Worm (Caenorhabditis elegans): ENCODE data around the gene snx-6.
"Not testable (repeated sequence)": the region's sequence is repeated elsewhere in the genome, so short reads cannot be mapped to it uniquely, and the experiment has no call there.

snx-6 gene

DNA sequence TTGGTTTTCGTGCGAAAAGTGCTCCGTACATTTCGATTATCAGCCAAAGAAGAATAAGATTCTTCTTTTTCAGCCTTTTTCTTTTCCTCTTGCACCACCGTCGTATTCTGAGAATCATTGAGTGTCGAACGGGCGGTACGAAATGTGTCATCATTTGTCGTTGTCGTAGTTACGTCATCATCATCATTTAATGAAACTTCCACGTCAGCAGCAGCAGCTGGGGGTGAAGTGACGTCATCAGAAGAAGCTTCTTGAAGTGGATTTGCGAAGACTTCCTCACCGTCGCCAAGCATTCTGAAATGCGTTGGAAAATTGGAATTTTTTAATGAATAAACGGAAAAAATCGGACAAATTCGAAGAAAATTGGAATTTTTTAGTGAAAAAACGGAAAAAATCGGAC lies at the start of gene snx-6:
snx-6 (minus strand) TSS at position 294 of the 400 bp plus-strand sequence.
- TF ChIP-seq unc-62 (GFP tag; optimal IDR thresholded peaks at IDR 0.05): no peak

DNA sequence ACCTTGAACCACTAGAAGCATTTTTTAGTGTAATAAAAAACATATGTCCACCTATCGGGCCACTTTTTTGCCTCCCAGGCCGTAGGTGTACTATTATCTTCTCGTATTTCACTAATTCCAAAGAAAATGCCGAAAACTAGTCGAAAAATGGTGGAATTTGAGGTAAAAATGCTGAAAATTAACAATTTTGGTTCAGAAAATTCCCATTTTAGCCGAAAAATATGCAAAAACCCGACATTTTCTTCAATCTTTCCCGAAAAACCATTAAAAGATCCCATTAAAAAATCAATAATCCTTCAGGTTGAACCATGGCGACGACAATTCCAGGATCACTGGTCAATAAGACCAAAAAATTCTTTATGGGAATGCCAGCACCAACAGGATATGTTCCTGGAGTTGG lies 42.3 kb upstream of the snx-6 start, which contains the start of gene prp-6:
prp-6 (plus strand) TSS at position 301 of the 400 bp plus-strand sequence.
- TF ChIP-seq unc-62 (GFP tag; optimal IDR thresholded peaks at IDR 0.05): no peak

- no peak for TF ChIP-seq unc-62 (GFP tag; optimal IDR thresholded peaks at IDR 0.05)
Observed at ce11 chrV:18021464-18021863, 41.6 kb upstream of the snx-6 start.

- TF ChIP-seq unc-62 (GFP tag; optimal IDR thresholded peaks at IDR 0.05): no peak
Observed at ce11 chrV:18017226-18017625, 37.3 kb upstream of the snx-6 start, which contains the start of gene srh-134. Gene srh-134, minus strand, starts transcription at chrV:18017326.

DNA sequence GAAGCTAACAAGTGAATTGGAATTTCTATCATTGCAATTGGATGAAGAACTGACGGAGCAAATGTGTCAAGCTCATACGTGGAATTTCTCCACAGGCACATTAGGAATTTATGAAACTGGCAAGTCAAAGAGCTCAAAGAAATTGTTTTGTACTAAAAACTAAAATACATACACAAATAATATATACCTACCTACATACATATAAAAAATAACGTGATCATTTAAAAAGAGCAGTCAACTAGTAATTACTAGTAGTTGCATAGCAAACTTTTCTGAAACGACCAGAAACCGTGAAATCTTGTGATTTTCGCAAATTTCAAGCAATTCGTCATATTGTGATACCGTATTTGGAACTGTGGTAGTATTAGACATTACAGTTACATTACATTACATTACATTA lies 34.2 kb upstream of the snx-6 start, which contains the start of gene srh-133:
srh-133 (minus strand) TSS at position 101 of the 400 bp plus-strand sequence.
- TF ChIP-seq unc-62 (GFP tag; optimal IDR thresholded peaks at IDR 0.05): no peak

DNA sequence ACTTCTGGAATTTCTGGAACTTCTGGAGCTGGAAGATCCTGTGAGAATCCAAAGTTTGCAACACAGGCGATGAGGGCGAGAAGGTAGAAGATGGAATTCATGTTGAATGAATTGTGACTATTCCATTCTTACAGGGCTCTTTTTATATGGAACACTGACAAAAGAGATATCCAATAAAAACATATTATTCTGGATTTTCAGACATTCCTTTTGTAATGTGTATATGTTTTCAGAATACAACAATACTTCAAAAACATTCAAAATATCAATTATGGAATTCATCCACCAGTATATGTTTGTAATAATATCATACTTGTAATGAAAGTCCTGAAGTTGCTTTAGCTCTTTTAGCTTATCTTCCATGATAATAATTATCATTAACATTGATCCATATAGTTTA lies 30.9 kb upstream of the snx-6 start, which contains the start of gene Y59A8B.26:
Y59A8B.26 (minus strand) TSS at position 101 of the 400 bp plus-strand sequence.
- TF ChIP-seq unc-62 (GFP tag; optimal IDR thresholded peaks at IDR 0.05): not testable (repeated sequence)

DNA sequence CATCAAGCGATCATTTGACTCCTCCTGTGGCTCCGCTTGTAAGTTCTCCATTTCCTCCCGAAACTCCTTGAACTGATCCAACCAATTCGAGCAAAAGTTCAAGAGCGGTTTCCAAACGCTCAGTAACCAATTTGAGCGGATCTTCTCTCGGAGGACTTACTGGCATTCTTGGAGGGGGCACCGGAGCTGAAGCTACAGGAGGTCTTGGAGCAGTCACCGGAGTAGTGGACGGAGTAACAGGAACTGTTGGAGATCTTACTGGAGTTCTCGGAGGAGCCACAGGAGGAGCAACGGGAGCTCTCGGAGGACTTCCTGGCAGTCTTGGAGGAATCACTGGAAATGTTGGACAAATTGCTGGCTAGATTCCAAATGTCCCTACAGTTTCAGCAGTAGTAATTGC lies 28.8 kb upstream of the snx-6 start:
- no peak for TF ChIP-seq unc-62 (GFP tag; optimal IDR thresholded peaks at IDR 0.05)

DNA sequence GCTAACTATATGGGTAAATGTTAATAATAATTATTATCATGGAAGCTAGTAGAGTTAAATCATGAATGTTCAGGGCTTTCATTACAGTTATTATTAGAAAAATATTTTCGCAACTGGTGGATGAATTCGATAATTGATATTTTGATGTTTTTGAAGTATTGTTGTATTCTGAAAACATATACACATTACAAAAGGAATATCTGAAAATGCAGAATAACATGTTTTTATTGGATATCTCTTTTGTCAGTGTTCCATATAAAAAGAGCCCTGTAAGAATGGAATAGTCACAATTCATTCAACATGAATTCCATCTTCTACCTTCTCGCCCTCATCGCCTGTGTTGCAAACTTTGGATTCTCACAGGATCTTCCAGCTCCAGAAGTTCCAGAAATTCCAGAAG lies 27.0 kb upstream of the snx-6 start, which contains the start of gene Y59A8B.19:
Y59A8B.19 (plus strand) TSS at position 301 of the 400 bp plus-strand sequence.
- TF ChIP-seq unc-62 (GFP tag; optimal IDR thresholded peaks at IDR 0.05): not testable (repeated sequence)

DNA sequence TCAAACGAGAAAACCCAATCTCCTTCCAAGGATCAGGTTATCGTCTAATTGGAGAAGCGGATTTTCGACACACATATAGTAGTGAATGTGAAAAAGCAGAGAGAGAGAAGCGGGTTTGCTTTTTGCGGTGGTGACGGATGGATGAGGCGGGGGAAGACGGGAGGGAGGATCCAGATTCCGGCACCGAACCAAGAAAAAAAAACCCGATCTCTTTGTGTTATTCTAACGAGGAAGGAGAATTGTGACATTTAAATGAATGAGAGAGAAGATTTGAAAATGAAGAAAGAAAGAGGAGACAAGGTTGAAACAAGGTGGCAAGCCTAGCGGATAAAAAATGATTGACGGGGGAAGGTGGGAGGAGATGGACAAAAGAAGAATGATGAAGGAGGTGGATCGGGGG lies 24.0 kb upstream of the snx-6 start:
- TF ChIP-seq unc-62 (GFP tag; optimal IDR thresholded peaks at IDR 0.05): no peak

ce11 chrV:18001268-18001667 lies 21.4 kb upstream of the snx-6 start, which contains the start of gene lon-8:
Gene lon-8, minus strand, starts transcription at chrV:18001368.
- no peak for TF ChIP-seq unc-62 (GFP tag; optimal IDR thresholded peaks at IDR 0.05)

- TF ChIP-seq unc-62 (GFP tag; optimal IDR thresholded peaks at IDR 0.05): no peak
Observed at ce11 chrV:17985960-17986359, 6.1 kb upstream of the snx-6 start, which contains the start of gene Y59A8B.21. Gene Y59A8B.21, plus strand, starts transcription at chrV:17986260.

DNA sequence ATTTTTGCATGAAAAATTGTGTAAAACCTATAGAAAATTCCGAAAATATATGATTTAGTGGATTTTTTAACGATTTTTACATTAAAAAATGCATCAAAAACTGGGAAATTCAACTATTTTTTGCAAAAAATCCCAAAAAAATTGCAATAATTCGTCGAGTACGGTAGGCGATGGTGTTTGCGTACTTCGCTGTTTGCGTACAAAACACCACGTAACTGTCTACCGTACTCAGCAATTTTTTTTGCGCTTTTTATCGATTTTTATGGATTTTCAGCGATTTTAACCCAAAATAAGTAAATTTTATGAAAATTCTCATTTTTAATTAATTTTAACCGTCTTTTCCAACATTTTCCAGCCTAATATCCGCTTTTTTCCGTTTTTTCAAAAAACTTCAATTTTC lies 3.1 kb upstream of the snx-6 start:
- no peak for TF ChIP-seq unc-62 (GFP tag; optimal IDR thresholded peaks at IDR 0.05)

ce11 chrV:17981732-17982131 lies 1.9 kb upstream of the snx-6 start:
- no peak for TF ChIP-seq unc-62 (GFP tag; optimal IDR thresholded peaks at IDR 0.05)

DNA sequence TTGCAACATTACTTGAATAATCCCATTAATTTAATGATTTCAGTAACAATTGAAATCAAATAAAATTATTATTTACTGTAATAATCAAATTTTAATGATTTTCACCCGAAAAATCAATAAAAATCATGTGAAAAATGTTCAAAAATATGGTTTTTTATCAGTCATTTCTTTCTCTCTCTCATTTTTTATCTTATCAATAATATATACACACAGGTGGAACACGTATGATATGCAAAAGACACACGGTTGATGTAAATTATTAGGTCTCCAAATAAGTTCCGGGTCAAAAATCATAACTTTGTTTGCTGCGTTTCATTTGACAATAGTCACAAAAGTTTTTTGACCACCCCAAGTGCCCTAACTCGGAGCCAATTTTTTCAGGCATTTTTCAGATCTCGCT lies 1.7 kb downstream of the snx-6 start:
- TF ChIP-seq unc-62 (GFP tag; optimal IDR thresholded peaks at IDR 0.05): no peak

- TF ChIP-seq unc-62 (GFP tag; optimal IDR thresholded peaks at IDR 0.05): no peak
Observed at ce11 chrV:17966747-17967146, 13.1 kb downstream of the snx-6 start, which contains the start of gene gck-3. Gene gck-3, minus strand, starts transcription at chrV:17966847.

- TF ChIP-seq unc-62 (GFP tag; optimal IDR thresholded peaks at IDR 0.05): no peak
Observed at ce11 chrV:17962500-17962899, 17.4 kb downstream of the snx-6 start.

- TF ChIP-seq unc-62 (GFP tag; optimal IDR thresholded peaks at IDR 0.05): no peak
Observed at ce11 chrV:17956109-17956508, 23.8 kb downstream of the snx-6 start.

DNA sequence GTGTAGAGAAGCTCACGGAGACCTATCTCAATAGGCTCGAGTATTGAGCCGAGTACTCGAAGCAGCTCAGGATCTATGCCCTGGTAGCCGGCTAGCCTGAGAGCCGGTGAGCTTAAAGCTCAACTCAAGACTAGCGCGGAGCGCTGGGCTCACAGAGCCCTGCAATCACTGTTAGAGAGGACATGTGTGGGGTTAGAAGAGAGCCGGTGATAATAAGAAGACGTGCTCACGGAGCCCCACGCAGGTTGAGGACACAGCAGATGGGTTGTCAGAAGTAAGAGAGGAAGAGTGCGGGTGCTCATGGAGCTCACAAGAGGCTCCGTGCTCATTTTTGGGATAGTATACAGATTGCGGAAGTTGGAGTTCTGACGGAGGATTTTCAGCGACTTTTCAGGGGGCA lies 27.6 kb downstream of the snx-6 start:
- no peak for TF ChIP-seq unc-62 (GFP tag; optimal IDR thresholded peaks at IDR 0.05)
